Worm (Caenorhabditis elegans) whole organism, mixed stage, embryonic: Measurements from ENCODE around the gene srj-6.

Experiments
- ceh-39 ChIP-seq: fragments of 150-350 bp; optimal IDR thresholded peaks from 2 replicates; lab custom pipeline; 2014; ENCODE audit warnings: missing biosample characterization, missing genetic modification characterization
- ceh-43 ChIP-seq: fragments of 200-800 bp; sonication (Bioruptor generic); optimal IDR thresholded peaks from 2 replicates; lab custom pipeline; 2018; ENCODE audit warnings: mild to moderate bottlenecking, missing genetic modification characterization, moderate library complexity, missing compliant biosample characterization
- nhr-76 ChIP-seq: sonication (generic microtip); optimal IDR thresholded peaks from 2 replicates; lab custom pipeline; 2017; ENCODE audit warnings: missing biosample characterization, missing genetic modification characterization
- pha-4 ChIP-seq: fragments of 150-350 bp; optimal IDR thresholded peaks from 2 replicates; lab custom pipeline; 2018; ENCODE audit warnings: missing biosample characterization, missing genetic modification reagents, missing genetic modification characterization
- unc-62 ChIP-seq: fragments of 150-350 bp; optimal IDR thresholded peaks from 2 replicates; lab custom pipeline; 2014; ENCODE audit warnings: missing biosample characterization, missing genetic modification reagents, missing genetic modification characterization
- ztf-11 ChIP-seq: fragments of 150-350 bp; optimal IDR thresholded peaks from 2 replicates; lab custom pipeline; 2014; ENCODE audit warnings: missing biosample characterization, missing genetic modification characterization

DNA sequence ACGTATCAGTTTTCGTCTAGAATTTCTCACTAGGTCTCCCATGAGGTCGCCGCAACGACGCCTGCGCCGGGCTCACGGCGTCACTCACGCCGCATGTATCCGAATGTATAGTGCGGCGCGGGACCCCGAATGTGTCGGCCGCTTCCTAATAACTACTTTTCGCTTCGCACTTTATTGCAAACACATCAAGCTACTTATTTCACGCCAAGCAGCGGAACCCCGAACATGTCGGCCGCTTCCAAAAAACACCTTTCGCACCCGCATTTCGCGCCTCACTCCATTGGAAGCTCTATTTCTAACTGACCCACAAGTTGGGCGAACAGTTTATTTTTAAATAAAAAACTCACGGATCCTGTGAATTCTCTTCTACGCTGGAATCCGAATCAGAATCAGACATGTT, 21.8 kb upstream of the srj-6 start:
- no peak for TF ChIP-seq unc-62 (GFP tag; lab: Kevin White, UChicago)
- TF ChIP-seq ceh-43 (GFP tag; lab: Kevin White, UChicago): no peak
- no peak for TF ChIP-seq ceh-39 (tag; lab: Kevin White, UChicago)
- TF ChIP-seq nhr-76 (tag; lab: Kevin White, UChicago): no peak
- TF ChIP-seq ztf-11 (tag; lab: Kevin White, UChicago): no peak
- no peak for TF ChIP-seq pha-4 (tag; lab: Kevin White, UChicago)
